Worm (Caenorhabditis elegans) whole organism, L4/young adult: Measurements from ENCODE around the gene K10H10.4.

Source experiments
- W03F9.2 ChIP-seq: fragments of 150-350 bp; optimal IDR thresholded peaks from 2 replicates; lab custom pipeline; 2014; ENCODE audit warnings: missing biosample characterization, missing genetic modification characterization
- dao-5 ChIP-seq: sonication (generic microtip); optimal IDR thresholded peaks from 2 replicates; lab custom pipeline; 2016; ENCODE audit warnings: missing genotype, missing genetic modification characterization, moderate library complexity, missing compliant biosample characterization
- him-1 ChIP-seq: sonication (generic microtip); optimal IDR thresholded peaks from 2 replicates; lab custom pipeline; 2016; ENCODE audit warnings: missing genotype, missing genetic modification reagents, missing genetic modification characterization, missing compliant biosample characterization

Gene K10H10.4

ce11 chrII:14528233-14528802 lies 28.1 kb downstream of the K10H10.4 start, which contains the start of the genes F57C2.5 and spat-1:
F57C2.5 (minus strand) TSS chrII:14528239.
spat-1 (plus strand) TSS chrII:14528752.
- TF ChIP-seq him-1 (tag; lab: Kevin White, UChicago) (no peak), W03F9.2 (tag; lab: Kevin White, UChicago) (peak; percentile 71)

- no peak for TF ChIP-seq him-1 (tag; lab: Kevin White, UChicago)
- no peak for TF ChIP-seq W03F9.2 (tag; lab: Kevin White, UChicago)
- TF ChIP-seq dao-5 (tag; lab: Kevin White, UChicago), result no peak
Observed at ce11 chrII:14534000-14534399, 33.8 kb downstream of the K10H10.4 start, which contains the start of gene C04H5.1. C04H5.1 (plus strand) TSS chrII:14534300.

ce11 chrII:14537728-14538127 lies 37.5 kb downstream of the K10H10.4 start, which contains the start of the genes clec-147 and C04H5.7:
clec-147 (minus strand) TSS chrII:14537828.
C04H5.7 (plus strand) TSS chrII:14537946.
- TF ChIP-seq him-1 (tag; lab: Kevin White, UChicago) (no peak), W03F9.2 (tag; lab: Kevin White, UChicago) (no peak), dao-5 (tag; lab: Kevin White, UChicago) (no peak)

ce11 chrII:14540551-14540950 lies 40.3 kb downstream of the K10H10.4 start:
- TF ChIP-seq dao-5 (tag; lab: Kevin White, UChicago), result no peak
- TF ChIP-seq him-1 (tag; lab: Kevin White, UChicago), result no peak

ce11 chrII:14548691-14549090 lies 48.5 kb downstream of the K10H10.4 start, which contains the start of gene gcy-29:
gcy-29 (minus strand) TSS chrII:14548791.
- TF ChIP-seq W03F9.2 (tag; lab: Kevin White, UChicago), result no peak

ce11 chrII:14550613-14551012 lies 50.4 kb downstream of the K10H10.4 start, which contains the start of gene nlp-41:
nlp-41 (plus strand) TSS chrII:14550913.
- TF ChIP-seq W03F9.2 (tag; lab: Kevin White, UChicago), result no peak
- TF ChIP-seq him-1 (tag; lab: Kevin White, UChicago), result no peak
- no peak for TF ChIP-seq dao-5 (tag; lab: Kevin White, UChicago)
